Fruit fly (Drosophila melanogaster) whole organism, wandering third instar larva: ENCODE results near the gene senju.

Experiments
- CG32264 ChIP-seq: fragments of 200-800 bp; sonication (Bioruptor generic); optimal IDR thresholded peaks from 2 replicates; lab custom pipeline; 2016; ENCODE audit warnings: missing biosample characterization, missing genetic modification characterization
- CG9705 ChIP-seq: fragments of 200-800 bp; sonication (Bioruptor generic); optimal IDR thresholded peaks from 2 replicates; lab custom pipeline; 2018; ENCODE audit warnings: missing biosample characterization, mild to moderate bottlenecking, missing genetic modification characterization
- CrebA ChIP-seq: fragments of 200-800 bp; sonication (Bioruptor generic); optimal IDR thresholded peaks from 2 replicates; lab custom pipeline; 2016; ENCODE audit warnings: missing biosample characterization, mild to moderate bottlenecking, missing genetic modification characterization, borderline replicate concordance
- Dfd ChIP-seq: fragments of >200 bp; optimal IDR thresholded peaks from 2 replicates; lab custom pipeline; 2017; ENCODE audit warnings: missing biosample characterization, missing genetic modification characterization
- Dif ChIP-seq: fragments of 200-275, 200-300 bp; sonication (Bioruptor generic); optimal IDR thresholded peaks from 2 replicates; lab custom pipeline; 2018; ENCODE audit warnings: missing biosample characterization, missing genetic modification characterization; ENCODE audit not compliant: partially characterized antibody
- GATAd ChIP-seq: sonication (Bioruptor generic); optimal IDR thresholded peaks from 2 replicates; lab custom pipeline; 2016; ENCODE audit warnings: missing biosample characterization, missing genetic modification characterization
- HLH106 ChIP-seq: fragments of 200-800 bp; optimal IDR thresholded peaks from 3 replicates; lab custom pipeline; 2019; ENCODE audit warnings: missing biosample characterization, mild to moderate bottlenecking, missing genetic modification characterization, moderate library complexity
- Hnf4 ChIP-seq: fragments of 200-800 bp; sonication (Bioruptor generic); optimal IDR thresholded peaks from 2 replicates; lab custom pipeline; 2016; ENCODE audit warnings: missing biosample characterization, mild to moderate bottlenecking, missing genetic modification characterization
- Hr78 ChIP-seq: fragments of >200 bp; optimal IDR thresholded peaks from 2 replicates; lab custom pipeline; 2017; ENCODE audit warnings: missing biosample characterization, missing genetic modification characterization
- Hr83 ChIP-seq: fragments of 200-300 bp; sonication (Bioruptor generic); optimal IDR thresholded peaks from 2 replicates; lab custom pipeline; 2016; ENCODE audit warnings: missing biosample characterization, mild to moderate bottlenecking, missing genetic modification characterization, moderate library complexity; ENCODE audit not compliant: poor library complexity, severe bottlenecking
- Mio ChIP-seq: sonication (Bioruptor generic); optimal IDR thresholded peaks from 2 replicates; lab custom pipeline; 2016; ENCODE audit warnings: missing biosample characterization, missing genetic modification characterization
- Myc ChIP-seq: fragments of >200 bp; optimal IDR thresholded peaks from 2 replicates; lab custom pipeline; 2017
- N ChIP-seq: fragments of >200 bp; optimal IDR thresholded peaks from 2 replicates; lab custom pipeline; 2018; ENCODE audit warnings: missing biosample characterization, missing external identifiers, missing genetic modification characterization
- OdsH ChIP-seq: fragments of 200-800 bp; sonication (Bioruptor generic); optimal IDR thresholded peaks from 2 replicates; lab custom pipeline; 2016; ENCODE audit warnings: missing biosample characterization, mild to moderate bottlenecking, missing genetic modification characterization
- Rel ChIP-seq, 2 experiments: fragments of 200-800 bp; sonication (Bioruptor generic) in 1 of 2; optimal IDR thresholded peaks; 2 replicates in 1 of 2; 3 replicates in 1 of 2; lab custom pipeline; 2016 to 2019; ENCODE audit warnings: mild to moderate bottlenecking in 2 of 2, missing biosample characterization in 2 of 2, missing genetic modification characterization in 2 of 2, moderate library complexity in 1 of 2
- Sp1 ChIP-seq: fragments of 200-800 bp; sonication (Bioruptor generic); optimal IDR thresholded peaks from 3 replicates; lab custom pipeline; 2019; ENCODE audit warnings: missing biosample characterization, mild to moderate bottlenecking, missing genetic modification characterization, moderate library complexity
- Vsx2 ChIP-seq: fragments of 200-300, 225-300 bp; sonication (Bioruptor generic); optimal IDR thresholded peaks from 2 replicates; lab custom pipeline; 2018; ENCODE audit warnings: missing biosample characterization, missing genetic modification characterization; ENCODE audit not compliant: partially characterized antibody
- br ChIP-seq: fragments of 200-800 bp; sonication (Bioruptor generic); optimal IDR thresholded peaks from 2 replicates; lab custom pipeline; 2016; ENCODE audit warnings: missing biosample characterization, missing genetic modification characterization
- brk ChIP-seq: fragments of 200-800 bp; sonication (Bioruptor generic); optimal IDR thresholded peaks from 2 replicates; lab custom pipeline; 2016; ENCODE audit warnings: missing biosample characterization, mild to moderate bottlenecking, missing genetic modification characterization
- dl ChIP-seq, 2 experiments: fragments of 175-275, 200-275 bp in 1 of 2; fragments of 200-275 bp in 1 of 2; sonication (Bioruptor generic); optimal IDR thresholded peaks; lab custom pipeline; 2018; ENCODE audit warnings: mild to moderate bottlenecking in 2 of 2, missing biosample characterization in 2 of 2, missing genetic modification characterization in 2 of 2, moderate library complexity in 2 of 2; ENCODE audit not compliant: partially characterized antibody in 2 of 2, insufficient read depth in 1 of 2
- dmrt93B ChIP-seq: fragments of 200-800 bp; sonication (Bioruptor generic); optimal IDR thresholded peaks from 2 replicates; lab custom pipeline; 2018; ENCODE audit warnings: missing biosample characterization, mild to moderate bottlenecking, missing genetic modification characterization
- dsf ChIP-seq: sonication (Bioruptor generic); optimal IDR thresholded peaks from 2 replicates; lab custom pipeline; 2016; ENCODE audit warnings: missing biosample characterization, missing genetic modification characterization, borderline replicate concordance
- ey ChIP-seq: fragments of 200-800 bp; sonication (Bioruptor generic); optimal IDR thresholded peaks from 2 replicates; lab custom pipeline; 2016; ENCODE audit warnings: missing biosample characterization, missing genetic modification characterization
- foxo ChIP-seq, 2 experiments: fragments of 200-800 bp; sonication (Bioruptor generic); optimal IDR thresholded peaks; 2 replicates in 1 of 2; 3 replicates in 1 of 2; lab custom pipeline; 2016 to 2017; ENCODE audit warnings: missing biosample characterization in 2 of 2, missing genetic modification characterization in 2 of 2
- fru ChIP-seq: fragments of 200-800 bp; sonication (Bioruptor generic); optimal IDR thresholded peaks from 3 replicates; lab custom pipeline; 2016; ENCODE audit warnings: missing biosample characterization, mild to moderate bottlenecking, missing genetic modification characterization
- h ChIP-seq: fragments of 200-800 bp; sonication (Bioruptor generic); optimal IDR thresholded peaks from 3 replicates; lab custom pipeline; 2016; ENCODE audit warnings: missing biosample characterization, mild to moderate bottlenecking, missing genetic modification characterization
- jim ChIP-seq: fragments of 175-275, 200-325 bp; sonication (Bioruptor generic); optimal IDR thresholded peaks from 2 replicates; lab custom pipeline; 2016; ENCODE audit warnings: missing biosample characterization, mild to moderate bottlenecking, missing genetic modification characterization
- lola ChIP-seq: fragments of >200 bp; optimal IDR thresholded peaks from 2 replicates; lab custom pipeline; 2017; ENCODE audit warnings: missing biosample characterization, missing genetic modification characterization
- psq ChIP-seq: fragments of 200-800 bp; sonication (Bioruptor generic); optimal IDR thresholded peaks from 3 replicates; lab custom pipeline; 2017; ENCODE audit warnings: missing biosample characterization, mild to moderate bottlenecking, missing genetic modification characterization, moderate library complexity
- rgr ChIP-seq: fragments of 200-800 bp; sonication (Bioruptor generic); optimal IDR thresholded peaks from 3 replicates; lab custom pipeline; 2016; ENCODE audit warnings: missing biosample characterization, mild to moderate bottlenecking, missing genetic modification characterization
- sage ChIP-seq: fragments of 200-800 bp; sonication (Bioruptor generic); optimal IDR thresholded peaks from 2 replicates; lab custom pipeline; 2016; ENCODE audit warnings: missing biosample characterization, mild to moderate bottlenecking, missing genetic modification characterization
- sv ChIP-seq: fragments of 200-800 bp; sonication (Bioruptor generic); optimal IDR thresholded peaks from 3 replicates; lab custom pipeline; 2016; ENCODE audit warnings: missing biosample characterization, missing genetic modification characterization
- tai ChIP-seq: sonication (Bioruptor generic); optimal IDR thresholded peaks from 2 replicates; lab custom pipeline; 2016; ENCODE audit warnings: missing biosample characterization, missing genetic modification characterization
- usp ChIP-seq: fragments of >200 bp; optimal IDR thresholded peaks from 2 replicates; lab custom pipeline; 2017; ENCODE audit warnings: missing biosample characterization, missing genetic modification characterization
- woc ChIP-seq: sonication (Bioruptor generic); optimal IDR thresholded peaks from 2 replicates; lab custom pipeline; 2016; ENCODE audit warnings: missing biosample characterization, mild to moderate bottlenecking, missing genetic modification characterization

Gene senju

dm6 chr2L:5010784-5011260, 41.8 kb upstream of the senju start, which contains the start of the genes CG31917, Tfb5 and SelT:
TSS of gene CG31917 (minus strand) at chr2L:5010834.
TSS of gene Tfb5 (minus strand) at chr2L:5010834.
TSS of gene SelT (plus strand) at chr2L:5010922.
- TF ChIP-seq h (peak; percentile 79), sv (GFP tag; lab: Kevin White, UChicago) (peak; percentile 45), N (GFP tag; lab: Kevin White, UChicago) (no peak), jim (GFP tag; lab: Kevin White, UChicago) (no peak), Hr78 (no peak), CG32264 (peak; percentile 46), Hr83 (no peak), HLH106 (tag; lab: Kevin White, UChicago) (peak; percentile 67), dmrt93B (GFP tag; lab: Kevin White, UChicago) (no peak), psq (peak; percentile 45), Hnf4 (no peak), Rel (GFP tag; optimal IDR thresholded peaks at IDR 0.05; lab: Kevin White, UChicago) (no peak), Rel (tag; optimal IDR thresholded peaks at IDR 0.05; lab: Kevin White, UChicago) (no peak), ey (GFP tag; lab: Kevin White, UChicago) (peak; percentile 72), Vsx2 (no peak), sage (GFP tag; lab: Kevin White, UChicago) (no peak), br (GFP tag; lab: Kevin White, UChicago) (peak; percentile 60), woc (GFP tag; lab: Kevin White, UChicago) (peak; percentile 92), Mio (no peak), GATAd (GFP tag; lab: Kevin White, UChicago) (no peak), Dfd (GFP tag; lab: Kevin White, UChicago) (no peak), Dif (GFP tag; lab: Kevin White, UChicago) (no peak), CG9705 (GFP tag; lab: Kevin White, UChicago) (peak; percentile 37), dl (GFP tag; optimal IDR thresholded peaks at IDR 0.05; lab: Kevin White, UChicago; ENCODE audit: insufficient read depth in 1 of 2, partially characterized antibody in 2 of 2) (no peak), usp (GFP tag; lab: Kevin White, UChicago) (no peak), OdsH (GFP tag; lab: Kevin White, UChicago) (peak; percentile 55), dsf (no peak), foxo (GFP tag; optimal IDR thresholded peaks at IDR 0.05; lab: Kevin White, UChicago) (peak in 1 of 2 experiments; percentile 66), Sp1 (GFP tag; lab: Kevin White, UChicago) (peak; percentile 55), lola (GFP tag; lab: Kevin White, UChicago) (no peak), fru (GFP tag; lab: Kevin White, UChicago) (peak; percentile 52), CrebA (GFP tag; lab: Kevin White, UChicago) (no peak), rgr (GFP tag; lab: Kevin White, UChicago) (peak; percentile 75), Myc (lab: Kevin White, UChicago) (peak; percentile 93)
- TF ChIP-seq, all 38 proteins: peak for 15

dm6 chr2L:5020479-5020878, 32.2 kb upstream of the senju start:
- no peak for TF ChIP-seq Hr83
- no peak for TF ChIP-seq br (GFP tag; lab: Kevin White, UChicago)
- TF ChIP-seq dsf: no peak
- TF ChIP-seq ey (GFP tag; lab: Kevin White, UChicago): no peak
- no peak for TF ChIP-seq Sp1 (GFP tag; lab: Kevin White, UChicago)
- TF ChIP-seq fru (GFP tag; lab: Kevin White, UChicago): no peak
- no peak for TF ChIP-seq brk
- no peak for TF ChIP-seq Hr78
- no peak for TF ChIP-seq Hnf4
- no peak for TF ChIP-seq foxo (GFP tag; optimal IDR thresholded peaks at IDR 0.05; lab: Kevin White, UChicago)
- TF ChIP-seq tai (GFP tag; lab: Kevin White, UChicago): no peak
- no peak for TF ChIP-seq GATAd (GFP tag; lab: Kevin White, UChicago)
- no peak for TF ChIP-seq sage (GFP tag; lab: Kevin White, UChicago)
- no peak for TF ChIP-seq Myc (lab: Kevin White, UChicago)
- TF ChIP-seq, all 38 proteins: peak for 0

dm6 chr2L:5022602-5023001, 30.0 kb upstream of the senju start:
- TF ChIP-seq jim (GFP tag; lab: Kevin White, UChicago) (no peak), Sp1 (GFP tag; lab: Kevin White, UChicago) (no peak), dmrt93B (GFP tag; lab: Kevin White, UChicago) (no peak)
- TF ChIP-seq, all 38 proteins: peak for 0
